Fruit fly (Drosophila melanogaster) whole organism, embryonic: ENCODE results near the gene Ilk.

Experiments
- CG1024 ChIP-seq: fragments of 200-800 bp; sonication (Bioruptor generic); IDR thresholded peaks from 2 replicates; pipeline ENCODE4 v1.3.6; 2022; ENCODE audit warnings: missing biosample characterization, missing genetic modification characterization
- CG11696 ChIP-seq: fragments of 200-800 bp; sonication (Bioruptor generic); IDR thresholded peaks from 2 replicates; pipeline ENCODE4 v1.3.6; 2022; ENCODE audit warnings: missing biosample characterization, missing genetic modification characterization
- CG12659 ChIP-seq: fragments of 200-800 bp; sonication (Bioruptor generic); optimal IDR thresholded peaks from 3 replicates; lab custom pipeline; 2017; ENCODE audit warnings: mild to moderate bottlenecking, missing biosample characterization, missing genetic modification reagents, missing genetic modification characterization
- CG13424 ChIP-seq: fragments of 200-800 bp; sonication (Bioruptor generic); optimal IDR thresholded peaks from 2 replicates; lab custom pipeline; 2019; ENCODE audit warnings: missing biosample characterization, mild to moderate bottlenecking, missing genetic modification characterization, moderate library complexity
- CG13624 ChIP-seq: fragments of 200-800 bp; sonication (Bioruptor generic); optimal IDR thresholded peaks from 2 replicates; lab custom pipeline; 2016; ENCODE audit warnings: missing biosample characterization, missing genetic modification characterization
- CG13894 ChIP-seq: fragments of 200-800 bp; sonication (Bioruptor generic); optimal IDR thresholded peaks from 3 replicates; lab custom pipeline; 2018; ENCODE audit warnings: missing biosample characterization, mild to moderate bottlenecking, missing genetic modification characterization, moderate library complexity
- CG14965 ChIP-seq: fragments of 200-800 bp; sonication (Bioruptor generic); optimal IDR thresholded peaks from 2 replicates; lab custom pipeline; 2016; ENCODE audit warnings: missing biosample characterization, missing genetic modification characterization, borderline replicate concordance
- CG15269 ChIP-seq: fragments of 200-800 bp; sonication (Bioruptor generic); optimal IDR thresholded peaks from 2 replicates; lab custom pipeline; 2018; ENCODE audit warnings: missing biosample characterization, mild to moderate bottlenecking, missing genetic modification characterization, moderate library complexity
- CG15696 ChIP-seq: fragments of 200-800 bp; sonication (Bioruptor generic); optimal IDR thresholded peaks from 2 replicates; lab custom pipeline; 2019; ENCODE audit warnings: missing biosample characterization, mild to moderate bottlenecking, missing genetic modification characterization, moderate library complexity
- CG17829 ChIP-seq: fragments of 200-800 bp; optimal IDR thresholded peaks from 2 replicates; lab custom pipeline; 2019; ENCODE audit warnings: missing biosample characterization, mild to moderate bottlenecking, missing genetic modification characterization, moderate library complexity
- CG2120 ChIP-seq: fragments of 200-800 bp; sonication (Bioruptor generic); optimal IDR thresholded peaks from 3 replicates; lab custom pipeline; 2016; ENCODE audit warnings: missing biosample characterization, missing genetic modification characterization
- CG30403 ChIP-seq: fragments of 200-800 bp; sonication (Bioruptor generic); optimal IDR thresholded peaks from 3 replicates; lab custom pipeline; 2016; ENCODE audit warnings: missing biosample characterization, missing genetic modification characterization
- CG30431 ChIP-seq: fragments of 200-800 bp; sonication (Bioruptor generic); optimal IDR thresholded peaks from 2 replicates; lab custom pipeline; 2017; ENCODE audit warnings: missing biosample characterization, missing genetic modification characterization
- CG31388 ChIP-seq: fragments of 200-800 bp; sonication (Bioruptor generic); optimal IDR thresholded peaks from 2 replicates; lab custom pipeline; 2016; ENCODE audit warnings: missing biosample characterization, missing genetic modification characterization
- CG3281 ChIP-seq: fragments of 200-800 bp; sonication (Bioruptor generic); optimal IDR thresholded peaks from 3 replicates; lab custom pipeline; 2017; ENCODE audit warnings: missing biosample characterization, mild to moderate bottlenecking, missing genetic modification characterization
- CG4617 ChIP-seq: fragments of 200-800 bp; sonication (Bioruptor generic); optimal IDR thresholded peaks from 3 replicates; lab custom pipeline; 2016; ENCODE audit warnings: missing biosample characterization, missing genetic modification characterization, borderline replicate concordance
- CG7839 ChIP-seq: fragments of 200-800 bp; sonication (Bioruptor generic); optimal IDR thresholded peaks from 3 replicates; lab custom pipeline; 2018; ENCODE audit warnings: missing biosample characterization, mild to moderate bottlenecking, missing genetic modification characterization, moderate library complexity
- CG8290 ChIP-seq, 3 experiments: fragments of 200-800 bp; sonication (Bioruptor generic); optimal IDR thresholded peaks; 2 replicates each; lab custom pipeline; 2016 to 2019; ENCODE audit warnings: missing biosample characterization in 3 of 3, missing genetic modification characterization in 3 of 3, mild to moderate bottlenecking in 2 of 3, moderate library complexity in 1 of 3
- CG9817 ChIP-seq: fragments of 200-800 bp; sonication (Bioruptor generic); optimal IDR thresholded peaks from 2 replicates; lab custom pipeline; 2018; ENCODE audit warnings: missing biosample characterization, mild to moderate bottlenecking, missing genetic modification characterization, moderate library complexity
- CoRest ChIP-seq: fragments of 200-800 bp; sonication (Bioruptor generic); optimal IDR thresholded peaks from 3 replicates; lab custom pipeline; 2018; ENCODE audit warnings: missing biosample characterization, mild to moderate bottlenecking, missing genetic modification characterization, moderate library complexity
- Fer1 ChIP-seq: fragments of 200-800 bp; sonication (Bioruptor generic); optimal IDR thresholded peaks from 2 replicates; lab custom pipeline; 2017; ENCODE audit warnings: missing biosample characterization, mild to moderate bottlenecking, missing genetic modification characterization
- Fer3 ChIP-seq: fragments of 200-800 bp; sonication (Bioruptor generic); optimal IDR thresholded peaks from 2 replicates; lab custom pipeline; 2018; ENCODE audit warnings: missing biosample characterization, mild to moderate bottlenecking, missing genetic modification characterization, moderate library complexity
- Gsc ChIP-seq: fragments of 200-800 bp; sonication (Bioruptor generic); IDR thresholded peaks from 2 replicates; pipeline ENCODE4 v1.3.6; 2022; ENCODE audit warnings: missing biosample characterization, missing genetic modification characterization
- Gug ChIP-seq: fragments of 200-800 bp; sonication (Bioruptor generic); IDR thresholded peaks from 4 replicates; pipeline ENCODE4 v1.3.6; 2022; ENCODE audit warnings: missing biosample characterization, missing genetic modification characterization
- Jarid2 ChIP-seq: fragments of 200-800 bp; sonication (Bioruptor generic); optimal IDR thresholded peaks from 3 replicates; lab custom pipeline; 2017; ENCODE audit warnings: mild to moderate bottlenecking, missing biosample characterization, missing genetic modification reagents, missing genetic modification characterization
- Med ChIP-seq: fragments of 200-800 bp; sonication (Bioruptor generic); peaks from one replicate; lab custom pipeline; 2016; ENCODE audit warnings: missing biosample characterization, missing genetic modification characterization, mild to moderate bottlenecking, inconsistent platforms, moderate library complexity
- Scr ChIP-seq: fragments of 200-800 bp; sonication (Bioruptor generic); IDR thresholded peaks from 2 replicates; pipeline ENCODE4 v1.3.6; 2022; ENCODE audit warnings: missing biosample characterization, missing genetic modification characterization; ENCODE audit not compliant: partially characterized antibody
- Sox102F ChIP-seq: fragments of 200-800 bp; sonication (Bioruptor generic); optimal IDR thresholded peaks from 2 replicates; lab custom pipeline; 2018; ENCODE audit warnings: missing biosample characterization, mild to moderate bottlenecking, missing genetic modification characterization, moderate library complexity
- Trl ChIP-seq, 3 experiments: fragments of >200 bp in 2 of 3; fragments of 200-800 bp in 1 of 3; sonication (Bioruptor generic) in 1 of 3; optimal IDR thresholded peaks; 2 replicates in 1 of 3; 3 replicates in 2 of 3; lab custom pipeline; 2016 to 2017; ENCODE audit warnings: missing biosample characterization in 1 of 3, missing genetic modification characterization in 1 of 3
- al ChIP-seq: fragments of 200-800 bp; sonication (Bioruptor generic); IDR thresholded peaks from 2 replicates; pipeline ENCODE4 v1.3.6; 2022; ENCODE audit warnings: missing biosample characterization, missing genetic modification characterization
- cas ChIP-seq: fragments of 200-800 bp; sonication (Bioruptor generic); IDR thresholded peaks from 2 replicates; pipeline ENCODE4 v1.3.6; 2022; ENCODE audit warnings: missing biosample characterization, missing genetic modification characterization
- chif ChIP-seq, 2 experiments: fragments of 200-800 bp; sonication (Bioruptor generic); optimal IDR thresholded peaks; 3 replicates each; lab custom pipeline; 2016; ENCODE audit warnings: missing biosample characterization in 2 of 2, missing genetic modification characterization in 2 of 2
- cwo ChIP-seq: fragments of 200-800 bp; sonication (Bioruptor generic); optimal IDR thresholded peaks from 3 replicates; lab custom pipeline; 2017; ENCODE audit warnings: missing biosample characterization, missing genetic modification characterization, mild to moderate bottlenecking, moderate library complexity, missing genetic modification reagents
- esg ChIP-seq: fragments of 200-800 bp; sonication (Bioruptor generic); conservative IDR thresholded peaks from 2 replicates; pipeline ENCODE4 v1.3.6; 2022; ENCODE audit warnings: missing biosample characterization, missing genetic modification characterization
- fd3F ChIP-seq: fragments of 200-800 bp; sonication (Bioruptor generic); optimal IDR thresholded peaks from 2 replicates; lab custom pipeline; 2018; ENCODE audit warnings: missing biosample characterization, mild to moderate bottlenecking, missing genetic modification characterization, moderate library complexity
- ftz-f1 ChIP-seq: fragments of 200-800 bp; sonication (Bioruptor generic); optimal IDR thresholded peaks from 2 replicates; lab custom pipeline; 2016; ENCODE audit warnings: missing biosample characterization, missing genetic modification characterization
- gem ChIP-seq: fragments of 200-800 bp; sonication (Bioruptor generic); optimal IDR thresholded peaks from 2 replicates; lab custom pipeline; 2019; ENCODE audit warnings: missing biosample characterization, mild to moderate bottlenecking, missing genetic modification characterization, moderate library complexity
- jing ChIP-seq: fragments of 200-800 bp; sonication (Bioruptor generic); optimal IDR thresholded peaks from 2 replicates; lab custom pipeline; 2018; ENCODE audit warnings: missing biosample characterization, mild to moderate bottlenecking, missing genetic modification characterization
- lilli ChIP-seq: fragments of 200-800 bp; sonication (Bioruptor generic); optimal IDR thresholded peaks from 3 replicates; lab custom pipeline; 2016; ENCODE audit warnings: missing biosample characterization, missing genetic modification characterization
- nmo ChIP-seq: fragments of 200-800 bp; sonication (Bioruptor generic); optimal IDR thresholded peaks from 2 replicates; lab custom pipeline; 2018; ENCODE audit warnings: missing biosample characterization, mild to moderate bottlenecking, missing genetic modification characterization, moderate library complexity
- pho ChIP-seq: fragments of 200-800 bp; sonication (Bioruptor generic); optimal IDR thresholded peaks from 2 replicates; lab custom pipeline; 2016; ENCODE audit warnings: missing biosample characterization, missing genetic modification characterization
- repo ChIP-seq: fragments of 200-800 bp; sonication (Bioruptor generic); optimal IDR thresholded peaks from 2 replicates; lab custom pipeline; 2016; ENCODE audit warnings: missing biosample characterization, missing genetic modification characterization
- ttk ChIP-seq: fragments of 200-800 bp; sonication (Bioruptor generic); IDR thresholded peaks from 2 replicates; pipeline ENCODE4 v2.1.2; 2022; ENCODE audit warnings: missing biosample characterization, missing genetic modification characterization
- unpg ChIP-seq: fragments of 200-800 bp; sonication (Bioruptor generic); optimal IDR thresholded peaks from 3 replicates; lab custom pipeline; 2018; ENCODE audit warnings: missing biosample characterization, mild to moderate bottlenecking, missing genetic modification characterization, moderate library complexity
- wek ChIP-seq: fragments of 200-800 bp; sonication (Bioruptor generic); optimal IDR thresholded peaks from 3 replicates; lab custom pipeline; 2018; ENCODE audit warnings: missing biosample characterization, mild to moderate bottlenecking, missing genetic modification characterization, moderate library complexity

The Ilk gene

DNA sequence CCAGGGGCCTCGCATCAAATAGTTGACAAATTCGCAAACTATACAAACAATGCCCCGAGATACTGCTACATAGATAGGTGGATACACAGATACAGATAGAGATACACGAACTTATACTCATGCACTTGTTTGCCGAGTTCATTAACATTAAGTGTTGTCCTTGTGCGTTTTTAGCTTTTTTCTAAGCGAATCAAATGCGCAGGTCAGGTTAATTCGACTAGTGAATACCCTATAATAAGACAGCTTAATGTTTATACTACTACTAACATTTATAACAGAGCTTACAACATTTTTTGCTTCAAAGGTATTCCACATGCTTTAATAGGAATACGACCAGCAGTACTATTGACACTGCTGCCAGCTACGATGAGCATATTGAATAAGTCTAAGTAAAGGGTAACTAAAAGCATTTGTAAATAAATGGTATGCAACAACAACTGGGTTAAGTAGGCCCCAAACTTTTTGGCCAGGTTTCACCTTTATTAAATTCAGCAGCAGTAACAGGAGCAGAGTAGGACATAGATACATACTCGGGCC, 24.8 kb downstream of the Ilk start (continued):
- TF ChIP-seq lilli (GFP tag; lab: Kevin White, UChicago) (peak; percentile 11), chif (GFP tag; optimal IDR thresholded peaks at IDR 0.05; lab: Kevin White, UChicago) (no peak), CG12659 (GFP tag; lab: Kevin White, UChicago) (no peak), nmo (no peak), CG2120 (GFP tag; lab: Kevin White, UChicago) (peak; percentile 20), esg (GFP tag; lab: Robert Waterston, UW) (peak; percentile 30; the same call in 1 of the 2 replicates), CG15269 (tag; lab: Kevin White, UChicago) (peak; percentile 21), ftz-f1 (GFP tag; lab: Kevin White, UChicago) (no peak), Gsc (no peak), fd3F (GFP tag; lab: Kevin White, UChicago) (peak; percentile 44), CG14965 (GFP tag; lab: Kevin White, UChicago) (no peak), CoRest (tag; lab: Kevin White, UChicago) (peak; percentile 11), CG15696 (tag; lab: Kevin White, UChicago) (no peak), CG13894 (no peak), CG13424 (peak; percentile 29), Sox102F (GFP tag; lab: Kevin White, UChicago) (peak; percentile 1), Med (GFP tag; lab: Kevin White, UChicago) (peak; percentile 56), Scr (GFP tag; lab: Robert Waterston, UW) (no peak), cas (GFP tag; lab: Robert Waterston, UW) (no peak), Fer1 (GFP tag; lab: Kevin White, UChicago) (peak; percentile 25), wek (GFP tag; lab: Kevin White, UChicago) (no peak), CG30431 (GFP tag; lab: Kevin White, UChicago) (no peak), CG13624 (GFP tag; lab: Kevin White, UChicago) (peak; percentile 18), jing (GFP tag; lab: Kevin White, UChicago) (peak; percentile 10), CG7839 (tag; lab: Kevin White, UChicago) (peak; percentile 33), CG4617 (GFP tag; lab: Kevin White, UChicago) (no peak), Trl (optimal IDR thresholded peaks at IDR 0.05; lab: Kevin White, UChicago) (no peak), Trl (GFP tag; optimal IDR thresholded peaks at IDR 0.05; lab: Kevin White, UChicago) (no peak), pho (GFP tag; lab: Kevin White, UChicago) (peak; percentile 14), CG1024 (GFP tag; lab: Robert Waterston, UW) (no peak), repo (GFP tag; lab: Kevin White, UChicago) (no peak), CG11696 (GFP tag; lab: Robert Waterston, UW) (no peak), unpg (GFP tag; lab: Kevin White, UChicago) (peak; percentile 9), CG3281 (GFP tag; lab: Kevin White, UChicago) (peak; percentile 17), Jarid2 (GFP tag; lab: Kevin White, UChicago) (peak; percentile 7), CG17829 (tag; lab: Kevin White, UChicago) (no peak), al (GFP tag; lab: Robert Waterston, UW) (peak; percentile 37; the same call in 1 of the 2 replicates), ttk (GFP tag; lab: Robert Waterston, UW) (no peak), gem (tag; lab: Kevin White, UChicago) (peak; percentile 40), CG31388 (no peak), Fer3 (tag; lab: Kevin White, UChicago) (peak; percentile 4), CG9817 (tag; lab: Kevin White, UChicago) (peak; percentile 4), CG8290 (GFP tag; optimal IDR thresholded peaks at IDR 0.05; lab: Kevin White, UChicago) (no peak), CG8290 (tag; optimal IDR thresholded peaks at IDR 0.05; lab: Kevin White, UChicago) (peak in 1 of 2 experiments; percentile 22), CG30403 (GFP tag; lab: Kevin White, UChicago) (peak; percentile 22), cwo (GFP tag; lab: Kevin White, UChicago) (no peak), Gug (0 out of 4 replicates have a peak, but pooled peaks have one; percentile 1)
